Fruit fly (Drosophila melanogaster): ENCODE data around the gene MtnA.

DNA sequence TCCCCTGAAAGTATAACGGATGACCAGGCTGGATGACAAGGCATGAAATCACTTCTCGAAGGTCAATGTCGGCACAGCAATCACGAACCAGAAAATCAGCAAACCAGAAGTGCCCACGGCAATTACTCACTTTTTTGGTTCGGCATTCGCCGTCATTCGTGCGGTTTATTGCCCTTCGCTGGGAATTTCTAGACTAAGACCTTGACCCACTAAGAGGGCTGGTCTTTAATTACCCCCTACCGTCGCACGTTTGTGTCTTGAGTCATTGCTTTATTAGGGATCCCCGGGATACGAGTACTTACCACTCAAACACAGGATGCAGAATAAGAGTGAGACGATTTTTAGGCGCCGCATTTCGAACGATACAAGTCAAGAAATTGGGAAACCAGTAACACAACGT is 38.7 kb downstream of the MtnA start:
- no peak for TF ChIP-seq pan (optimal IDR thresholded peaks at IDR 0.05)
- TF ChIP-seq Dll (optimal IDR thresholded peaks at IDR 0.05) = no peak
- TF ChIP-seq CG8478 (optimal IDR thresholded peaks at IDR 0.05) = no peak
- no peak for TF ChIP-seq EcR (GFP tag; optimal IDR thresholded peaks at IDR 0.05)
- no peak for TF ChIP-seq usp (GFP tag; optimal IDR thresholded peaks at IDR 0.05)
